Worm (Caenorhabditis elegans): ENCODE results near the gene sti-1.

DNA sequence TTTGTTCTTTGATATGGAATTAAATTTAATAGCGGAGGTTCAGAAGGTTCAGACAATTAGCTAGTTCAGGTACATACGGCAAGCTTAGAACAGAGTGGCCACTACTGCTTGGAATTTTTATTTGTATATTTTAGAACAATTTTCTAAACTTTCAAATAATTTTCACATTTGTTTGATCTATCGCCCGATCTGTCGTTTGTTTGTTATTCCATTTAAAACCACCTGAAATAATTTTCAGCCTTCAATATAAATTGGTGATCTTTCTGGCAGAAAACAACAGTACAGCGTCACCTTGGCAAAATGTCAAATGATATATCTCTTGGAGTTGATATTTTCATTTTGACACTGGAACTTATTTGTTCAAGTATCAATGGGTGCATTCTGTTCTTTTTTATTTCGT lies 41.4 kb downstream of the sti-1 start, which contains the start of gene R13D11.3:
- no peak for TF ChIP-seq aly-2 (tag; optimal IDR thresholded peaks at IDR 0.05)
- TF ChIP-seq elt-3 (tag; optimal IDR thresholded peaks at IDR 0.05): no peak
- TF ChIP-seq elt-1 (tag; optimal IDR thresholded peaks at IDR 0.05): no peak
- no peak for TF ChIP-seq ceh-82 (tag; optimal IDR thresholded peaks at IDR 0.05)
- no peak for TF ChIP-seq fos-1 (tag; optimal IDR thresholded peaks at IDR 0.05)
- TF ChIP-seq ama-1 (optimal IDR thresholded peaks at IDR 0.05): no peak
- TF ChIP-seq zag-1 (tag; optimal IDR thresholded peaks at IDR 0.05): no peak

All from whole organism, L2 larva.